Fruit fly (Drosophila melanogaster) whole organism, embryonic: ENCODE measurements around the gene CG17207.
"Not testable (repeated sequence)": the region's sequence is repeated elsewhere in the genome, so short reads cannot be mapped to it uniquely, and the experiment has no call there.

Experiments
- CG15073 ChIP-seq: fragments of 200-800 bp; sonication (Bioruptor generic); optimal IDR thresholded peaks from 2 replicates; lab custom pipeline; 2016; ENCODE audit warnings: missing biosample characterization, missing genetic modification characterization
- CG2202 ChIP-seq: fragments of 200-800 bp; sonication (Bioruptor generic); optimal IDR thresholded peaks from 2 replicates; lab custom pipeline; 2018; ENCODE audit warnings: missing biosample characterization, mild to moderate bottlenecking, missing genetic modification characterization
- CG43689 ChIP-seq: fragments of 200-800 bp; sonication (Bioruptor generic); IDR thresholded peaks from 2 replicates; pipeline ENCODE4 v1.3.6; 2022; ENCODE audit warnings: missing biosample characterization, missing genetic modification characterization
- CG4820 ChIP-seq: fragments of 200-800 bp; sonication (Bioruptor generic); optimal IDR thresholded peaks from 3 replicates; lab custom pipeline; 2016; ENCODE audit warnings: missing biosample characterization, missing genetic modification characterization
- CG6854 ChIP-seq: fragments of 200-800 bp; sonication (Bioruptor generic); optimal IDR thresholded peaks from 3 replicates; lab custom pipeline; 2017; ENCODE audit warnings: missing biosample characterization, mild to moderate bottlenecking, missing genetic modification characterization
- CG8290 ChIP-seq, 3 experiments: fragments of 200-800 bp; sonication (Bioruptor generic); optimal IDR thresholded peaks; 2 replicates each; lab custom pipeline; 2016 to 2019; ENCODE audit warnings: missing biosample characterization in 3 of 3, missing genetic modification characterization in 3 of 3, mild to moderate bottlenecking in 2 of 3, moderate library complexity in 1 of 3
- Camta ChIP-seq: fragments of 200-800 bp; sonication (Bioruptor generic); optimal IDR thresholded peaks from 2 replicates; lab custom pipeline; 2016; ENCODE audit warnings: missing biosample characterization, missing genetic modification characterization
- NfI ChIP-seq: fragments of 200-800 bp; sonication (Bioruptor generic); optimal IDR thresholded peaks from 3 replicates; lab custom pipeline; 2018; ENCODE audit warnings: missing biosample characterization, mild to moderate bottlenecking, missing genetic modification characterization, moderate library complexity
- cato ChIP-seq: fragments of 200-800 bp; sonication (Bioruptor generic); optimal IDR thresholded peaks from 2 replicates; lab custom pipeline; 2016; ENCODE audit warnings: missing biosample characterization, missing genetic modification characterization, borderline replicate concordance
- kni ChIP-seq: fragments of 200-800 bp; sonication (Bioruptor generic); optimal IDR thresholded peaks from 3 replicates; lab custom pipeline; 2017; ENCODE audit warnings: mild to moderate bottlenecking, missing biosample characterization, missing genetic modification reagents, missing genetic modification characterization
- sob ChIP-seq: fragments of 200-800 bp; sonication (Bioruptor generic); IDR thresholded peaks from 2 replicates; pipeline ENCODE4 v1.3.6; 2022; ENCODE audit warnings: missing biosample characterization, missing genetic modification characterization
- usp ChIP-seq: fragments of >200 bp; optimal IDR thresholded peaks from 2 replicates; lab custom pipeline; 2017; ENCODE audit warnings: missing biosample characterization, missing genetic modification characterization

DNA sequence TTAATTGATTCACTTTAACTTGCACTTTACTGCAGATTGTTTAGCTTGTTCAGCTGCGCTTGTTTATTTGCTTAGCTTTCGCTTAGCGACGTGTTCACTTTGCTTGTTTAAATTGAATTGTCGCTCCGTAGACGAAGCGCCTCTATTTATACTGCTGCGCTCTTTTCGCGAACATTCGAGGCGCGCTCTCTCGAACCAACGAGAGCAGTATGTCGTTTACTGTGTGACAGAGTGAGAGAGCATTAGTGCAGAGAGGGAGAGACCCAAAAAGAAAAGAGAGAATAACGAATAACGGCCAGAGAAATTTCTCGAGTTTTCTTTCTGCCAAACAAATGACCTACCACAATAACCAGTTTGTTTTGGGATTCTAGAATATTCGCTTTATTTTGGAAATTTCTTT is 28.7 kb upstream of the CG17207 start, which contains the start of gene Hsp70Ba:
- TF ChIP-seq CG43689 (GFP tag; lab: Robert Waterston, UW); cato; usp (GFP tag; lab: Kevin White, UChicago); CG4820 (GFP tag; lab: Kevin White, UChicago); NfI (GFP tag; lab: Kevin White, UChicago); kni (GFP tag; lab: Kevin White, UChicago); CG6854 (GFP tag; lab: Kevin White, UChicago); CG8290 (GFP tag; optimal IDR thresholded peaks at IDR 0.05; lab: Kevin White, UChicago); CG8290 (tag; optimal IDR thresholded peaks at IDR 0.05; lab: Kevin White, UChicago); CG15073 (GFP tag; lab: Kevin White, UChicago); sob (GFP tag; lab: Robert Waterston, UW); Camta; CG2202 (tag; lab: Kevin White, UChicago): not testable (repeated sequence)
